Worm (Caenorhabditis elegans) whole organism, mixed stage, embryonic: ENCODE data around the gene C46C2.6.
"Not testable (repeated sequence)": the region's sequence is repeated elsewhere in the genome, so short reads cannot be mapped to it uniquely, and the experiment has no call there.

Experiments used
- M03D4.4 ChIP-seq: sonication (generic microtip); optimal IDR thresholded peaks from 2 replicates; lab custom pipeline; 2017; ENCODE audit warnings: mild to moderate bottlenecking, missing genetic modification characterization, missing compliant biosample characterization
- blmp-1 ChIP-seq: fragments of 150-350 bp; optimal IDR thresholded peaks from 2 replicates; lab custom pipeline; 2014; ENCODE audit warnings: missing biosample characterization, missing genetic modification characterization
- ceh-39 ChIP-seq: fragments of 150-350 bp; optimal IDR thresholded peaks from 2 replicates; lab custom pipeline; 2014; ENCODE audit warnings: missing biosample characterization, missing genetic modification characterization
- ceh-43 ChIP-seq: fragments of 200-800 bp; sonication (Bioruptor generic); optimal IDR thresholded peaks from 2 replicates; lab custom pipeline; 2018; ENCODE audit warnings: mild to moderate bottlenecking, missing genetic modification characterization, moderate library complexity, missing compliant biosample characterization
- ceh-83 ChIP-seq: fragments of 200-800 bp; sonication (Bioruptor generic); optimal IDR thresholded peaks from 2 replicates; lab custom pipeline; 2018; ENCODE audit warnings: mild to moderate bottlenecking, missing genetic modification characterization, missing compliant biosample characterization
- ces-1 ChIP-seq: fragments of 150-350 bp; optimal IDR thresholded peaks from 2 replicates; lab custom pipeline; 2014; ENCODE audit warnings: missing biosample characterization, missing genetic modification reagents, missing genetic modification characterization
- elt-1 ChIP-seq: sonication (generic microtip); optimal IDR thresholded peaks from 2 replicates; lab custom pipeline; 2017; ENCODE audit warnings: missing genetic modification characterization, mild to moderate bottlenecking, missing compliant biosample characterization, antibody characterized with exemption, moderate library complexity, borderline replicate concordance; ENCODE audit not compliant: insufficient read depth
- elt-3 ChIP-seq: fragments of 150-350 bp; optimal IDR thresholded peaks from 2 replicates; lab custom pipeline; 2014; ENCODE audit warnings: missing biosample characterization, missing genetic modification characterization
- flh-1 ChIP-seq: fragments of 200-800 bp; sonication (Bioruptor generic); optimal IDR thresholded peaks from 2 replicates; lab custom pipeline; 2018; ENCODE audit warnings: mild to moderate bottlenecking, missing genetic modification characterization, moderate library complexity, missing compliant biosample characterization
- ham-2 ChIP-seq: fragments of 200-800 bp; sonication (Bioruptor generic); optimal IDR thresholded peaks from 2 replicates; lab custom pipeline; 2018; ENCODE audit warnings: mild to moderate bottlenecking, missing genetic modification characterization, missing compliant biosample characterization
- hlh-1 ChIP-seq: fragments of 150-350 bp; optimal IDR thresholded peaks from 2 replicates; lab custom pipeline; 2014; ENCODE audit warnings: missing biosample characterization, missing genetic modification reagents, missing genetic modification characterization
- lin-32 ChIP-seq: fragments of 200-800 bp; sonication (Bioruptor generic); optimal IDR thresholded peaks from 2 replicates; lab custom pipeline; 2018; ENCODE audit warnings: mild to moderate bottlenecking, missing genetic modification characterization, missing compliant biosample characterization
- lsy-2 ChIP-seq: fragments of 150-350 bp; optimal IDR thresholded peaks from 2 replicates; lab custom pipeline; 2014; ENCODE audit warnings: missing biosample characterization, missing genetic modification characterization
- mep-1 ChIP-seq: fragments of 150-350 bp; optimal IDR thresholded peaks from 2 replicates; lab custom pipeline; 2017; ENCODE audit warnings: missing biosample characterization, missing genetic modification reagents, missing genetic modification characterization, inconsistent platforms
- mls-2 ChIP-seq: sonication (generic microtip); optimal IDR thresholded peaks from 2 replicates; lab custom pipeline; 2016; ENCODE audit warnings: mild to moderate bottlenecking, missing genetic modification characterization, moderate library complexity, missing compliant biosample characterization
- nhr-12 ChIP-seq: fragments of 150-350 bp; optimal IDR thresholded peaks from 2 replicates; lab custom pipeline; 2014; ENCODE audit warnings: missing biosample characterization, missing genetic modification characterization
- nhr-2 ChIP-seq: fragments of 150-350 bp; optimal IDR thresholded peaks from 2 replicates; lab custom pipeline; 2014; ENCODE audit warnings: missing biosample characterization, missing genetic modification characterization
- nhr-76 ChIP-seq: sonication (generic microtip); optimal IDR thresholded peaks from 2 replicates; lab custom pipeline; 2017; ENCODE audit warnings: missing biosample characterization, missing genetic modification characterization
- pha-4 ChIP-seq: fragments of 150-350 bp; optimal IDR thresholded peaks from 2 replicates; lab custom pipeline; 2018; ENCODE audit warnings: missing biosample characterization, missing genetic modification reagents, missing genetic modification characterization
- sem-2 ChIP-seq: fragments of 200-800 bp; sonication (Bioruptor generic); optimal IDR thresholded peaks from 2 replicates; lab custom pipeline; 2018; ENCODE audit warnings: mild to moderate bottlenecking, missing genetic modification characterization, missing compliant biosample characterization
- sptf-1 ChIP-seq: sonication (generic microtip); optimal IDR thresholded peaks from 2 replicates; lab custom pipeline; 2017; ENCODE audit warnings: mild to moderate bottlenecking, missing genetic modification characterization, moderate library complexity, missing compliant biosample characterization
- tbx-8 ChIP-seq: fragments of 200-800 bp; sonication (Bioruptor generic); optimal IDR thresholded peaks from 2 replicates; lab custom pipeline; 2018; ENCODE audit warnings: mild to moderate bottlenecking, missing genetic modification characterization, moderate library complexity, missing compliant biosample characterization
- unc-120 ChIP-seq: sonication (generic microtip); optimal IDR thresholded peaks from 2 replicates; lab custom pipeline; 2017; ENCODE audit warnings: missing genetic modification characterization, missing compliant biosample characterization; ENCODE audit not compliant: poor library complexity, severe bottlenecking
- unc-62 ChIP-seq: fragments of 150-350 bp; optimal IDR thresholded peaks from 2 replicates; lab custom pipeline; 2014; ENCODE audit warnings: missing biosample characterization, missing genetic modification reagents, missing genetic modification characterization
- zip-8 ChIP-seq: fragments of 150-350 bp; optimal IDR thresholded peaks from 2 replicates; lab custom pipeline; 2014; ENCODE audit warnings: missing biosample characterization, missing genetic modification characterization
- ztf-11 ChIP-seq: fragments of 150-350 bp; optimal IDR thresholded peaks from 2 replicates; lab custom pipeline; 2014; ENCODE audit warnings: missing biosample characterization, missing genetic modification characterization

Gene C46C2.6

DNA sequence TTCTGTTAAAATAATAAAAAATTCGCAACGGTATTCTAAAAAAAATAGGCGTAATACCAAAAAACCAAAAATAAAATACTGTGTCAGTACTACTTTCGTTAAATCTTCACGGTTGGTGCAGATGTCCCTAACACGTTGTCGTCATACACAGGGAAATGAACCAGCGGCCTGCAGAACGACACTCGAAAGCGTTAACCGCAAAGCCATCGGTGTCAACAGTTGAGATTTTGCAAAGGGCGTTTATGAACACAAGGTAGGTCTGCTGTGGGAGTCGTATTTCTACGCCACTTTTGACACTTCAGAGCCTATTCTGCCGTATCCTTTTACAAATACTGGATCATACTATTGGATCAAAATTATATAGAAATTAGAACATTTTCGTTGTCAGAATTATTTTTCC lies 21.0 kb upstream of the C46C2.6 start (continued):
- TF ChIP-seq ces-1 (GFP tag; lab: Kevin White, UChicago) (no peak), pha-4 (tag; lab: Kevin White, UChicago) (peak; percentile 86), blmp-1 (tag; lab: Kevin White, UChicago) (no peak), elt-1 (tag; lab: Kevin White, UChicago) (no peak), ceh-83 (GFP tag; lab: Kevin White, UChicago) (peak; percentile 95), ham-2 (GFP tag; lab: Kevin White, UChicago) (peak; percentile 91)

DNA sequence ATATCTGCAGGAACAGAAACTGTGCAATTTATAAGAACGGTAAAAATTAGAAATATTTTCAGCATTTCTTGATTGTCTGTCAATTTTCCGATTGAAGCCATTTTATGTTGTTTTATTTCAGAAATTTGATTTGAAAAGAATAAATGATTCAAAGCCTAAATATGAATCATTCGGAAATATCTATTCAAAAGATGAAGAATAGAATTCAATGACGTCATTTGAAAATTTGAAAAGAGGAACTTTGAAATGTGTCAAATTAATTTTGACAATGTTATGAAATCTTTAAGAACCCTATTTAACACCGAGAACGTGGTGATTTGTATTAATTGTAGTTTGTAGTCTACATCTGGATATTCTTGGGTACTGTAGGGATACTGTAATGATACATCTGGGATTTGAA lies 19.7 kb upstream of the C46C2.6 start, which contains the start of gene C46C2.5:
C46C2.5 (minus strand) TSS at position 101 of the 400 bp plus-strand sequence.
- TF ChIP-seq ztf-11 = no peak
- no peak for TF ChIP-seq pha-4 (tag; lab: Kevin White, UChicago)
- TF ChIP-seq zip-8 = no peak
- no peak for TF ChIP-seq hlh-1
- no peak for TF ChIP-seq ham-2 (GFP tag; lab: Kevin White, UChicago)
- TF ChIP-seq sem-2 (GFP tag; lab: Kevin White, UChicago) = no peak
- TF ChIP-seq nhr-12 (tag; lab: Kevin White, UChicago) = no peak
- no peak for TF ChIP-seq ces-1 (GFP tag; lab: Kevin White, UChicago)
- TF ChIP-seq ceh-39 (tag; lab: Kevin White, UChicago) = no peak
- TF ChIP-seq M03D4.4 (tag; lab: Kevin White, UChicago) = no peak
- no peak for TF ChIP-seq unc-62 (GFP tag; lab: Kevin White, UChicago)
- no peak for TF ChIP-seq flh-1 (GFP tag; lab: Kevin White, UChicago)
- TF ChIP-seq elt-3 (tag; lab: Kevin White, UChicago) = no peak
- TF ChIP-seq ceh-43 (GFP tag; lab: Kevin White, UChicago) = no peak

DNA sequence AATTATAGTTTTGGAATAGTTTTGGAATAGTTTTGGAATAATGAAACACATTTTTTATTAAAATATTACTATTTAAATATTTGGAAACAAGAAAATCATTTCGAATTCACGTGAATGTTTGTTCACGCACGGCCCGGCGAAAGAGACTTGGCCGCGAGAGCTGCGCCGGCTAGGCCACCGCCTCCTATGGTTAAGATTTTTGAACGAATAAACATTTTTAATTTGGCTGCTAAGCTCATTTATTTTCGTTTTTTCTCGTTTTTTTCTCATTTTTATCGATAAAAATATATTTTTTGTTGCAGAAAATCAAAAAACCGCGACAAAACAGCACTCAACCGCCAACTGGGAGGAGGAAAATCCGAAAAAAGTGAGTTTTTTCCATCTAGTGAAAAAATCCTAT lies 17.7 kb upstream of the C46C2.6 start, which contains the start of gene C46C2.7:
C46C2.7 (plus strand) TSS at position 301 of the 400 bp plus-strand sequence.
- not testable (repeated sequence) for TF ChIP-seq sptf-1; ham-2 (GFP tag; lab: Kevin White, UChicago); unc-120 (tag; lab: Kevin White, UChicago)

DNA sequence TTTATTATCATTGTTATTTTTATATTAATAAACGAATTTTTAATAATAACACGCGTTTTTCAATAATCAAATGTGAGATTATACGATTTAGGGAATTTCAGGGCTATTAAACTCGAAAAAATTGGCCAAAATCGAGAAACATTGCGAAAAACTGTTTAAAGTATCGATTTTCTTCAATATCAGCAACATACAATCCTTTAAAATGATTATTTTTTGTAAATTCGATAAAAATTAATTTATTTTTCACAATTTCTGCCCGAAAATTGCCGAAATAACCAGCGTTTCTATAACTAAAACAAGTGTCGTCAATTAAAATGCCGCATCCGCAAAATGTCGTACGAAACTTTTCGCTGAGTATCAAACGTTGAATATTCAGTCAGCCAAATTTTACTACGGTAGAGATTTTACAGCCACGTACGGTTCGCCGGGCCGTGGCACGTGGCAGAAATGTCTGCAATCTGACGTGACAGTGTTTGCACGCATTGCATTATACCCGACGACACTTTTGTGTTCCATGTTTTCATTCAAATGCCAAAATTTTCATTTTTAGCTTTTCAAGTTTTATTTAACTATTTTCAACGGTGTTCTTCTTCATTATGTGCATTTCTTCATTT lies 16.1 kb upstream of the C46C2.6 start:
- TF ChIP-seq lsy-2 (tag; lab: Kevin White, UChicago) = peak; percentile 36

DNA sequence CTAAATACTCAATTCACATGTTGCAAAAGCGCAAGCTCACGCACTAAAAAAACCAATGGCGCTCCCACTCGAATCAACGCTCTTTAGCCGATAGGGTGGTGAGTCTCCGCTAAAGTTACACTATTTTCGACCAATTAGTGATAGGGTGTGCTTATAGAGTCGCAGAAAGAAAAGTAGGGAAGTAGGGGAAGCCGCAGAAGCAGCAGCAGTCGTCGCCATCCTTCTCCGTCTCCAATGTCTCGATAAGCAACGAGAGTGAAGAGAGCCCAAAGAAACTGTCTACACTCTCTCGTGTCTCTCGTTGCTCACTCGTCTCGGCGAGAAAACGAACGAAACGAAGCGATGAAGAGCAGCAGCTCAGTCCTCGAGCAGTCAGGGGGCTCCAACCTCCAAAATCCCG lies 15.5 kb upstream of the C46C2.6 start:
- no peak for TF ChIP-seq nhr-2 (tag; lab: Kevin White, UChicago)
- peak; percentile 42 for TF ChIP-seq sptf-1
- no peak for TF ChIP-seq sem-2 (GFP tag; lab: Kevin White, UChicago)
- peak; percentile 79 for TF ChIP-seq ces-1 (GFP tag; lab: Kevin White, UChicago)
- TF ChIP-seq mep-1 = peak; percentile 33
- peak; percentile 45 for TF ChIP-seq ham-2 (GFP tag; lab: Kevin White, UChicago)
- TF ChIP-seq unc-120 (tag; lab: Kevin White, UChicago) = peak; percentile 96
- TF ChIP-seq elt-1 (tag; lab: Kevin White, UChicago) = no peak
- TF ChIP-seq hlh-1 = peak; percentile 58
- peak; percentile 32 for TF ChIP-seq mls-2 (tag; lab: Kevin White, UChicago)
- peak; percentile 23 for TF ChIP-seq unc-62 (GFP tag; lab: Kevin White, UChicago)
- TF ChIP-seq pha-4 (tag; lab: Kevin White, UChicago) = peak; percentile 64

DNA sequence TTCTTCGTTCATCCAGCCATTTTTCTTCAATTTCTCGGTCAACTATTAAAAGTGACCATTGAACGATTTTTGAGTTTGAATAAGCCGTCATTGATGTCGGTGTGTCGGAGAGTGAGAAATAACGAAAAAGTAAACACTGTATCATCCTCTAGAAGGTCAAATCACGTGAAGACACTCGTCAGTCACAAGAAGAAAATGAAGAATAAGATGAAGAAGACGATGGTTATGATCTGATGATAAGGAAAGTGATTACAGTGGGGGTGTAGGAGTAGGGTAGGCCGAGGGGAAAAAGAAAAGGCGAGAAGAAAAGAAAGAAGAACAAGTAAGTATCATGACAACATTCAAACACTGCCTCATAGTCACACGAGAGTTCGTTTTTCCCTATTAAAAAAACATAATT lies 14.1 kb upstream of the C46C2.6 start:
- TF ChIP-seq nhr-76 (tag; lab: Kevin White, UChicago) (no peak), elt-3 (tag; lab: Kevin White, UChicago) (peak; percentile 43), lin-32 (GFP tag; lab: Kevin White, UChicago) (no peak), ceh-39 (tag; lab: Kevin White, UChicago) (no peak), ztf-11 (no peak), mep-1 (no peak), tbx-8 (GFP tag; lab: Kevin White, UChicago) (no peak)
